Worm (Caenorhabditis elegans): ENCODE data around the gene srh-92.

DNA sequence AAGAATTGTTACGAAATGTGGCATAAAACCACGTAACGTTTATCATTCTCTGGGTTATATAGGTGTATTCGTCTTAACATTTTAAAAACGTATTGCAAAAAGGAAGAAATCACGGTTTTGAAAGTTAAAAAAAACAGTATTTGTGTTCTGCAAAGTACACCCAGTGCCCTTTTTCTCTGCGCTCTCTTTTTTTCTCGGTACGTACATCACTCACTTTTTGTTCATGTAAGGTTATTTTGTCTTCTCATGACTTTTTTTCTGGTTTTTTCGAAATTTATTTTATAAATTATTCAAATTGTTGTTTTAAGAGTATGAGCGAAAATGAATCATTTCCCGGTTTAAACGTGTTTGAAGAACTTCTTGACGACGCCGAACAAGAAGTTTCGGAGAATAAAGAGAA, 13.8 kb downstream of the srh-92 start, which contains the start of gene F25E5.5:
- no peak for TF ChIP-seq snpc-4 (tag; optimal IDR thresholded peaks at IDR 0.05)
- TF ChIP-seq nhr-11 (tag; optimal IDR thresholded peaks at IDR 0.05) = no peak
- no peak for TF ChIP-seq ces-1 (GFP tag; optimal IDR thresholded peaks at IDR 0.05)
- TF ChIP-seq efl-1 (optimal IDR thresholded peaks at IDR 0.05) = no peak
- TF ChIP-seq efl-1 (GFP tag; optimal IDR thresholded peaks at IDR 0.05 in 1 of 2) = no peak
